Fruit fly (Drosophila melanogaster) whole organism, embryonic: Measurements from ENCODE around the gene SPH93.

Source experiments
- Ada2b ChIP-seq: fragments of 200-800 bp; sonication (Bioruptor generic); IDR thresholded peaks from 2 replicates; pipeline ENCODE4 v1.3.6; 2022; ENCODE audit warnings: missing biosample characterization, missing genetic modification characterization
- Atf6 ChIP-seq: fragments of 200-800 bp; sonication (Bioruptor generic); IDR thresholded peaks from 2 replicates; pipeline ENCODE4 v1.3.6; 2022; ENCODE audit warnings: missing biosample characterization, missing genetic modification characterization
- CG10431 ChIP-seq: fragments of 200-800 bp; sonication (Bioruptor generic); optimal IDR thresholded peaks from 3 replicates; lab custom pipeline; 2018; ENCODE audit warnings: missing biosample characterization, mild to moderate bottlenecking, missing genetic modification characterization
- CG11504 ChIP-seq: fragments of 200-800 bp; sonication (Bioruptor generic); optimal IDR thresholded peaks from 3 replicates; lab custom pipeline; 2019; ENCODE audit warnings: missing biosample characterization, mild to moderate bottlenecking, missing genetic modification characterization, moderate library complexity
- CG17359 ChIP-seq: fragments of 200-800 bp; sonication (Bioruptor generic); optimal IDR thresholded peaks from 3 replicates; lab custom pipeline; 2018; ENCODE audit warnings: missing biosample characterization, mild to moderate bottlenecking, missing genetic modification characterization, moderate library complexity
- CG17802 ChIP-seq: fragments of 200-800 bp; sonication (Bioruptor generic); optimal IDR thresholded peaks from 2 replicates; lab custom pipeline; 2018; ENCODE audit warnings: missing biosample characterization, mild to moderate bottlenecking, missing genetic modification characterization, moderate library complexity
- CG31224 ChIP-seq: fragments of 200-800 bp; sonication (Bioruptor generic); IDR thresholded peaks from 2 replicates; pipeline ENCODE4 v1.3.6; 2022; ENCODE audit warnings: missing biosample characterization, missing genetic modification characterization
- CG31388 ChIP-seq: fragments of 200-800 bp; sonication (Bioruptor generic); optimal IDR thresholded peaks from 2 replicates; lab custom pipeline; 2016; ENCODE audit warnings: missing biosample characterization, missing genetic modification characterization
- CG3847 ChIP-seq: fragments of 200-800 bp; sonication (Bioruptor generic); IDR thresholded peaks from 2 replicates; pipeline ENCODE4 v1.3.6; 2022; ENCODE audit warnings: missing biosample characterization, missing genetic modification characterization
- CG42726 ChIP-seq: fragments of 200-800 bp; sonication (Bioruptor generic); IDR thresholded peaks from 2 replicates; pipeline ENCODE4 v1.3.6; 2022; ENCODE audit warnings: missing biosample characterization, missing genetic modification characterization; ENCODE audit not compliant: partially characterized antibody
- CG43689 ChIP-seq: fragments of 200-800 bp; sonication (Bioruptor generic); IDR thresholded peaks from 2 replicates; pipeline ENCODE4 v1.3.6; 2022; ENCODE audit warnings: missing biosample characterization, missing genetic modification characterization
- CG6175 ChIP-seq: fragments of 200-800 bp; sonication (Bioruptor generic); IDR thresholded peaks from 3 replicates; pipeline ENCODE4 v1.3.6; 2022; ENCODE audit warnings: missing biosample characterization, missing genetic modification characterization
- CG6254 ChIP-seq: fragments of 200-800 bp; sonication (Bioruptor generic); optimal IDR thresholded peaks from 3 replicates; lab custom pipeline; 2017; ENCODE audit warnings: mild to moderate bottlenecking, missing biosample characterization, missing genetic modification reagents, missing genetic modification characterization
- CG8089 ChIP-seq: fragments of 200-800 bp; sonication (Bioruptor generic); optimal IDR thresholded peaks from 3 replicates; lab custom pipeline; 2016; ENCODE audit warnings: missing biosample characterization, missing genetic modification characterization
- CG9437 ChIP-seq: fragments of 200-800 bp; sonication (Bioruptor generic); optimal IDR thresholded peaks from 2 replicates; lab custom pipeline; 2018; ENCODE audit warnings: missing biosample characterization, mild to moderate bottlenecking, missing genetic modification characterization
- CHES-1-like ChIP-seq: fragments of 200-800 bp; sonication (Bioruptor generic); optimal IDR thresholded peaks from 2 replicates; lab custom pipeline; 2016; ENCODE audit warnings: missing biosample characterization, missing genetic modification characterization
- Chrac-16 ChIP-seq: fragments of 200-800 bp; sonication (Bioruptor generic); optimal IDR thresholded peaks from 3 replicates; lab custom pipeline; 2016; ENCODE audit warnings: missing biosample characterization, missing genetic modification characterization
- CkIIα-i1 ChIP-seq: fragments of 200-800 bp; sonication (Bioruptor generic); IDR thresholded peaks from 2 replicates; pipeline ENCODE4 v1.3.6; 2022; ENCODE audit warnings: missing biosample characterization, missing genetic modification characterization
- CoRest ChIP-seq: fragments of 200-800 bp; sonication (Bioruptor generic); optimal IDR thresholded peaks from 3 replicates; lab custom pipeline; 2018; ENCODE audit warnings: missing biosample characterization, mild to moderate bottlenecking, missing genetic modification characterization, moderate library complexity
- Dip2 ChIP-seq: fragments of 200-800 bp; sonication (Bioruptor generic); IDR thresholded peaks from 2 replicates; pipeline ENCODE4 v1.3.6; 2022; ENCODE audit warnings: missing biosample characterization, missing genetic modification characterization
- E2f1 ChIP-seq: fragments of 200-800 bp; sonication (Bioruptor generic); IDR thresholded peaks from 2 replicates; pipeline ENCODE4 v1.3.6; 2022; ENCODE audit warnings: missing biosample characterization, missing genetic modification characterization
- H2.0 ChIP-seq: fragments of 200-800 bp; sonication (Bioruptor generic); IDR thresholded peaks from 2 replicates; pipeline ENCODE4 v1.3.6; 2022; ENCODE audit warnings: missing biosample characterization, missing genetic modification characterization
- Lhr ChIP-seq: fragments of 200-800 bp; sonication (Bioruptor generic); optimal IDR thresholded peaks from 3 replicates; lab custom pipeline; 2017; ENCODE audit warnings: mild to moderate bottlenecking, missing biosample characterization, missing genetic modification reagents, missing genetic modification characterization
- Meics ChIP-seq: fragments of 200-800 bp; sonication (Bioruptor generic); optimal IDR thresholded peaks from 2 replicates; lab custom pipeline; 2017; ENCODE audit warnings: missing biosample characterization, mild to moderate bottlenecking, missing genetic modification characterization
- Mrtf ChIP-seq: fragments of 200-800 bp; sonication (Bioruptor generic); IDR thresholded peaks from 3 replicates; pipeline ENCODE4 v1.3.6; 2022; ENCODE audit warnings: missing biosample characterization, missing genetic modification characterization
- NFAT ChIP-seq: fragments of 200-800 bp; sonication (Bioruptor generic); IDR thresholded peaks from 2 replicates; pipeline ENCODE4 v1.3.6; 2022; ENCODE audit warnings: missing biosample characterization, missing genetic modification characterization
- NfI ChIP-seq: fragments of 200-800 bp; sonication (Bioruptor generic); optimal IDR thresholded peaks from 3 replicates; lab custom pipeline; 2018; ENCODE audit warnings: missing biosample characterization, mild to moderate bottlenecking, missing genetic modification characterization, moderate library complexity
- Rx ChIP-seq: fragments of 200-800 bp; sonication (Bioruptor generic); IDR thresholded peaks from 2 replicates; pipeline ENCODE4 v1.3.6; 2022; ENCODE audit warnings: missing biosample characterization, missing genetic modification characterization
- Sry-β ChIP-seq: fragments of 200-800 bp; sonication (Bioruptor generic); optimal IDR thresholded peaks from 2 replicates; lab custom pipeline; 2018; ENCODE audit warnings: missing biosample characterization, mild to moderate bottlenecking, missing genetic modification characterization, moderate library complexity
- Trl ChIP-seq, 3 experiments: fragments of >200 bp in 2 of 3; fragments of 200-800 bp in 1 of 3; sonication (Bioruptor generic) in 1 of 3; optimal IDR thresholded peaks; 2 replicates in 1 of 3; 3 replicates in 2 of 3; lab custom pipeline; 2016 to 2017; ENCODE audit warnings: missing biosample characterization in 1 of 3, missing genetic modification characterization in 1 of 3
- Vsx1 ChIP-seq: fragments of 200-800 bp; sonication (Bioruptor generic); optimal IDR thresholded peaks from 2 replicates; lab custom pipeline; 2017; ENCODE audit warnings: missing biosample characterization, mild to moderate bottlenecking, missing genetic modification characterization, missing genetic modification reagents
- Xbp1 ChIP-seq: fragments of 200-800 bp; sonication (Bioruptor generic); optimal IDR thresholded peaks from 3 replicates; lab custom pipeline; 2016; ENCODE audit warnings: missing biosample characterization, mild to moderate bottlenecking, missing genetic modification characterization
- ac ChIP-seq: fragments of 200-800 bp; sonication (Bioruptor generic); optimal IDR thresholded peaks from 3 replicates; lab custom pipeline; 2017; ENCODE audit warnings: missing biosample characterization, mild to moderate bottlenecking, missing genetic modification characterization
- bowl ChIP-seq: fragments of 200-800 bp; sonication (Bioruptor generic); IDR thresholded peaks from 2 replicates; pipeline ENCODE4 v1.3.6; 2022; ENCODE audit warnings: missing biosample characterization, missing genetic modification characterization
- bsh ChIP-seq, 2 experiments: fragments of 200-800 bp; sonication (Bioruptor generic); optimal IDR thresholded peaks; 2 replicates each; lab custom pipeline; 2017 to 2018; ENCODE audit warnings: mild to moderate bottlenecking in 2 of 2, missing biosample characterization in 2 of 2, missing genetic modification characterization in 2 of 2, moderate library complexity in 1 of 2
- btn ChIP-seq: fragments of 200-800 bp; sonication (Bioruptor generic); optimal IDR thresholded peaks from 2 replicates; lab custom pipeline; 2016; ENCODE audit warnings: missing biosample characterization, missing genetic modification characterization
- chinmo ChIP-seq: fragments of 200-800 bp; sonication (Bioruptor generic); IDR thresholded peaks from 4 replicates; pipeline ENCODE4 v1.3.6; 2022; ENCODE audit warnings: missing biosample characterization, missing genetic modification characterization; ENCODE audit not compliant: partially characterized antibody
- dati ChIP-seq: fragments of 200-800 bp; sonication (Bioruptor generic); IDR thresholded peaks from 2 replicates; pipeline ENCODE4 v1.3.6; 2022; ENCODE audit warnings: missing biosample characterization, missing genetic modification characterization
- disco-r ChIP-seq: fragments of 200-800 bp; sonication (Bioruptor generic); optimal IDR thresholded peaks from 2 replicates; lab custom pipeline; 2016; ENCODE audit warnings: missing biosample characterization, missing genetic modification characterization
- fd3F ChIP-seq: fragments of 200-800 bp; sonication (Bioruptor generic); optimal IDR thresholded peaks from 2 replicates; lab custom pipeline; 2018; ENCODE audit warnings: missing biosample characterization, mild to moderate bottlenecking, missing genetic modification characterization, moderate library complexity
- gce ChIP-seq: fragments of 200-800 bp; sonication (Bioruptor generic); IDR thresholded peaks from 3 replicates; pipeline ENCODE4 v1.3.6; 2022; ENCODE audit warnings: missing biosample characterization, missing genetic modification characterization
- inv ChIP-seq: fragments of 200-800 bp; sonication (Bioruptor generic); IDR thresholded peaks from 2 replicates; pipeline ENCODE4 v1.3.6; 2022; ENCODE audit warnings: missing biosample characterization, missing genetic modification characterization; ENCODE audit not compliant: partially characterized antibody
- kay ChIP-seq: fragments of 200-800 bp; sonication (Bioruptor generic); optimal IDR thresholded peaks from 2 replicates; lab custom pipeline; 2016; ENCODE audit warnings: missing biosample characterization, missing genetic modification characterization
- nerfin-1 ChIP-seq: fragments of 200-800 bp; sonication (Bioruptor generic); optimal IDR thresholded peaks from 3 replicates; lab custom pipeline; 2019; ENCODE audit warnings: missing biosample characterization, mild to moderate bottlenecking, missing genetic modification characterization, moderate library complexity
- ro ChIP-seq: fragments of 200-800 bp; sonication (Bioruptor generic); IDR thresholded peaks from 2 replicates; pipeline ENCODE4 v1.3.6; 2022; ENCODE audit warnings: missing biosample characterization, missing genetic modification characterization
- schlank ChIP-seq: fragments of 200-800 bp; sonication (Bioruptor generic); optimal IDR thresholded peaks from 2 replicates; lab custom pipeline; 2018; ENCODE audit warnings: missing biosample characterization, mild to moderate bottlenecking, missing genetic modification characterization
- tgo ChIP-seq: fragments of 200-800 bp; sonication (Bioruptor generic); IDR thresholded peaks from 3 replicates; pipeline ENCODE4 v1.3.6; 2022; ENCODE audit warnings: missing biosample characterization, missing genetic modification characterization
- ttk ChIP-seq: fragments of 200-800 bp; sonication (Bioruptor generic); IDR thresholded peaks from 2 replicates; pipeline ENCODE4 v2.1.2; 2022; ENCODE audit warnings: missing biosample characterization, missing genetic modification characterization
- vfl ChIP-seq: fragments of 200-800 bp; sonication (Bioruptor generic); optimal IDR thresholded peaks from 2 replicates; lab custom pipeline; 2016; ENCODE audit warnings: missing biosample characterization, missing genetic modification characterization

The SPH93 gene

dm6 chr2L:17480943-17481580, 25.3 kb upstream of the SPH93 start, which contains the start of the genes fws and Lamtor3 (continued):
- 0 out of 2 replicates have a peak, but pooled peaks have one; percentile 28 for TF ChIP-seq CG42726 (GFP tag; lab: Robert Waterston, UW)
- peak; percentile 63 for TF ChIP-seq Sry-β (GFP tag; lab: Kevin White, UChicago)
- peak; percentile 98 for TF ChIP-seq fd3F
- peak; percentile 97 for TF ChIP-seq ro (GFP tag; lab: Robert Waterston, UW)
- peak; percentile 94 for TF ChIP-seq schlank (tag; lab: Kevin White, UChicago)
- TF ChIP-seq bowl (GFP tag; lab: Robert Waterston, UW): peak; percentile 98
- peak; percentile 96 for TF ChIP-seq CkIIα-i1 (GFP tag; lab: Robert Waterston, UW)
- TF ChIP-seq bsh (GFP tag; optimal IDR thresholded peaks at IDR 0.05; lab: Kevin White, UChicago): peak; percentile 95 to 99
- TF ChIP-seq Atf6 (GFP tag; lab: Robert Waterston, UW): peak; percentile 98
- peak; percentile 86 for TF ChIP-seq ac
- TF ChIP-seq Meics (GFP tag; lab: Kevin White, UChicago): peak; percentile 98
- peak; percentile 93 for TF ChIP-seq nerfin-1 (tag; lab: Kevin White, UChicago)
- peak; percentile 84 for TF ChIP-seq CHES-1-like
- TF ChIP-seq Trl (optimal IDR thresholded peaks at IDR 0.05; lab: Kevin White, UChicago): no peak
- TF ChIP-seq Trl (GFP tag; optimal IDR thresholded peaks at IDR 0.05; lab: Kevin White, UChicago): peak; percentile 77
- TF ChIP-seq dati (GFP tag; lab: Robert Waterston, UW): peak; percentile 98
- peak; percentile 99 for TF ChIP-seq CG17359
- TF ChIP-seq CG43689 (GFP tag; lab: Robert Waterston, UW): peak; percentile 98
- peak; percentile 97 for TF ChIP-seq CG31224
- TF ChIP-seq CG3847 (GFP tag; lab: Robert Waterston, UW): peak; percentile 99
- peak; percentile 99 for TF ChIP-seq ttk (GFP tag; lab: Robert Waterston, UW)
- TF ChIP-seq E2f1 (GFP tag; lab: Robert Waterston, UW): peak; percentile 99
- TF ChIP-seq inv: no peak; the same call in 1 of the 2 replicates
- TF ChIP-seq Lhr (GFP tag; lab: Kevin White, UChicago): peak; percentile 93
- peak; percentile 95 for TF ChIP-seq vfl (GFP tag; lab: Kevin White, UChicago)
- peak; percentile 99 for TF ChIP-seq NFAT (GFP tag; lab: Robert Waterston, UW)
- peak; percentile 99 for TF ChIP-seq NfI (GFP tag; lab: Kevin White, UChicago)
- TF ChIP-seq CG6254: peak; percentile 94
- peak; percentile 99 for TF ChIP-seq Mrtf (GFP tag; lab: Robert Waterston, UW)
- peak; percentile 73 for TF ChIP-seq disco-r (GFP tag; lab: Kevin White, UChicago)
- TF ChIP-seq Dip2 (GFP tag; lab: Robert Waterston, UW): peak; percentile 80
- TF ChIP-seq gce (GFP tag; lab: Robert Waterston, UW): peak; percentile 99
- TF ChIP-seq Xbp1 (GFP tag; lab: Kevin White, UChicago): peak; percentile 98
- peak; percentile 97 for TF ChIP-seq Chrac-16
- TF ChIP-seq CG8089 (GFP tag; lab: Kevin White, UChicago): peak; percentile 68
- TF ChIP-seq CG6175 (GFP tag; lab: Robert Waterston, UW): peak; percentile 99
- peak; percentile 99 for TF ChIP-seq tgo
- TF ChIP-seq Vsx1 (GFP tag; lab: Kevin White, UChicago): peak; percentile 95
- peak; percentile 79 for TF ChIP-seq CG10431 (GFP tag; lab: Kevin White, UChicago)
- peak; percentile 93 for TF ChIP-seq CG17802 (tag; lab: Kevin White, UChicago)
- TF ChIP-seq Ada2b (GFP tag; lab: Robert Waterston, UW): peak; percentile 99
- TF ChIP-seq Rx (GFP tag; lab: Robert Waterston, UW): peak; percentile 99
- TF ChIP-seq chinmo (GFP tag; lab: Robert Waterston, UW): 0 out of 4 replicates have a peak, but pooled peaks have one; percentile 14
- TF ChIP-seq btn (GFP tag; lab: Kevin White, UChicago): peak; percentile 30
- peak; percentile 96 for TF ChIP-seq CG9437 (GFP tag; lab: Kevin White, UChicago)
- TF ChIP-seq CoRest: peak; percentile 98
- peak; percentile 99 for TF ChIP-seq H2.0 (GFP tag; lab: Robert Waterston, UW)
- peak; percentile 90 for TF ChIP-seq kay (GFP tag; lab: Kevin White, UChicago)
- TF ChIP-seq CG31388 (GFP tag; lab: Kevin White, UChicago): peak; percentile 93
- TF ChIP-seq CG11504 (tag; lab: Kevin White, UChicago): peak; percentile 95
